Worm (Caenorhabditis elegans) whole organism, young adult: Measurements from ENCODE around the gene Y41E3.1.
"Not testable (repeated sequence)": the region's sequence is repeated elsewhere in the genome, so short reads cannot be mapped to it uniquely, and the experiment has no call there.

Experiments
- B0035.1 ChIP-seq: sonication (generic microtip); optimal IDR thresholded peaks from 2 replicates; lab custom pipeline; 2016; ENCODE audit warnings: missing genetic modification characterization, mild to moderate bottlenecking, missing compliant biosample characterization, missing genotype, missing genetic modification reagents
- B0261.1 ChIP-seq: sonication (generic microtip); optimal IDR thresholded peaks from 2 replicates; lab custom pipeline; 2016; ENCODE audit warnings: mild to moderate bottlenecking, missing genetic modification characterization, moderate library complexity, missing compliant biosample characterization
- F23B12.7 ChIP-seq: sonication (generic microtip); optimal IDR thresholded peaks from 2 replicates; lab custom pipeline; 2017; ENCODE audit warnings: missing genetic modification characterization, mild to moderate bottlenecking, missing compliant biosample characterization, antibody characterized with exemption, moderate library complexity; ENCODE audit not compliant: insufficient read depth
- F37B4.10 ChIP-seq: fragments of 200-800 bp; sonication (Bioruptor generic); IDR thresholded peaks from 2 replicates; pipeline ENCODE4 v1.3.6; 2022; ENCODE audit warnings: missing genetic modification characterization, missing compliant biosample characterization
- T07F8.4 ChIP-seq: sonication (generic microtip); optimal IDR thresholded peaks from 2 replicates; lab custom pipeline; 2016; ENCODE audit warnings: mild to moderate bottlenecking, missing genetic modification characterization, moderate library complexity, missing compliant biosample characterization
- Y67H2A.10 ChIP-seq: fragments of 200-800 bp; sonication (Bioruptor generic); conservative IDR thresholded peaks from 2 replicates; pipeline ENCODE4 v1.3.6; 2022; ENCODE audit warnings: missing genetic modification reagents, missing genetic modification characterization, missing compliant biosample characterization
- Y79H2A.3 ChIP-seq: fragments of 200-800 bp; sonication (Bioruptor generic); conservative IDR thresholded peaks from 2 replicates; pipeline ENCODE4 v1.3.6; 2022; ENCODE audit warnings: missing genetic modification reagents, missing genetic modification characterization, missing compliant biosample characterization
- ama-1 ChIP-seq, 3 experiments: fragments of 150-350 bp in 1 of 3; sonication (generic microtip) in 2 of 3; optimal IDR thresholded peaks; 2 replicates each; lab custom pipeline; 2014 to 2018; ENCODE audit warnings: missing biosample characterization in 2 of 3, missing genetic modification characterization in 2 of 3, missing genetic modification reagents in 2 of 3
- aptf-2 ChIP-seq: fragments of 200-800 bp; sonication (Bioruptor generic); conservative IDR thresholded peaks from 2 replicates; pipeline ENCODE4 v1.3.6; 2022; ENCODE audit warnings: missing genetic modification reagents, missing genetic modification characterization, missing compliant biosample characterization
- aptf-3 ChIP-seq: fragments of 200-800 bp; sonication (Bioruptor generic); IDR thresholded peaks from 2 replicates; pipeline ENCODE4 v1.3.6; 2022; ENCODE audit warnings: missing genetic modification characterization, missing compliant biosample characterization
- attf-3 ChIP-seq: fragments of 200-800 bp; sonication (Bioruptor generic); conservative IDR thresholded peaks from 2 replicates; pipeline ENCODE4 v1.3.6; 2022; ENCODE audit warnings: missing genetic modification reagents, missing genetic modification characterization, missing compliant biosample characterization
- attf-5 ChIP-seq: fragments of 200-800 bp; sonication (Bioruptor generic); optimal IDR thresholded peaks from 2 replicates; lab custom pipeline; 2018; ENCODE audit warnings: mild to moderate bottlenecking, missing genetic modification characterization, missing compliant biosample characterization
- attf-6 ChIP-seq: fragments of 200-800 bp; sonication (Bioruptor generic); IDR thresholded peaks from 2 replicates; pipeline ENCODE4 v1.3.6; 2022; ENCODE audit warnings: missing genetic modification reagents, missing genetic modification characterization, missing compliant biosample characterization
- cebp-2 ChIP-seq: fragments of 200-800 bp; sonication (Bioruptor generic); IDR thresholded peaks from 2 replicates; pipeline ENCODE4 v1.3.6; 2022; ENCODE audit warnings: missing genetic modification characterization, missing compliant biosample characterization
- ceh-27 ChIP-seq: fragments of 200-800 bp; sonication (Bioruptor generic); optimal IDR thresholded peaks from 2 replicates; lab custom pipeline; 2018; ENCODE audit warnings: mild to moderate bottlenecking, missing genetic modification characterization, moderate library complexity, missing compliant biosample characterization
- ceh-40 ChIP-seq: fragments of 200-800 bp; sonication (Bioruptor generic); IDR thresholded peaks from 2 replicates; pipeline ENCODE4 v1.3.6; 2022; ENCODE audit warnings: missing genetic modification characterization, missing compliant biosample characterization
- ceh-58 ChIP-seq: fragments of 200-800 bp; sonication (Bioruptor generic); IDR thresholded peaks from 2 replicates; pipeline ENCODE4 v1.3.6; 2022; ENCODE audit warnings: missing genetic modification characterization, missing compliant biosample characterization
- ceh-91 ChIP-seq: fragments of 200-800 bp; sonication (Bioruptor generic); IDR thresholded peaks from 2 replicates; pipeline ENCODE4 v1.3.6; 2022; ENCODE audit warnings: missing genetic modification reagents, missing genetic modification characterization, missing compliant biosample characterization
- dpl-1 ChIP-seq: fragments of 150-350 bp; optimal IDR thresholded peaks from 2 replicates; lab custom pipeline; 2014; ENCODE audit warnings: missing biosample characterization, missing genetic modification reagents, missing genetic modification characterization
- efl-1 ChIP-seq: fragments of 150-350 bp; optimal IDR thresholded peaks from 2 replicates; lab custom pipeline; 2014; ENCODE audit warnings: missing biosample characterization, missing genetic modification reagents, missing genetic modification characterization
- egl-18 ChIP-seq: fragments of 200-800 bp; sonication (Bioruptor generic); IDR thresholded peaks from 2 replicates; pipeline ENCODE4 v1.3.6; 2022; ENCODE audit warnings: missing genetic modification reagents, missing genetic modification characterization, missing compliant biosample characterization
- ets-4 ChIP-seq: fragments of 200-800 bp; sonication (Bioruptor generic); optimal IDR thresholded peaks from 2 replicates; lab custom pipeline; 2018; ENCODE audit warnings: mild to moderate bottlenecking, missing genetic modification characterization, missing compliant biosample characterization
- him-1 ChIP-seq: sonication (generic microtip); optimal IDR thresholded peaks from 2 replicates; lab custom pipeline; 2016; ENCODE audit warnings: missing genotype, missing genetic modification reagents, missing genetic modification characterization, missing compliant biosample characterization
- hmg-1.2 ChIP-seq: fragments of 200-800 bp; sonication (Bioruptor generic); IDR thresholded peaks from 2 replicates; pipeline ENCODE4 v1.3.6; 2022; ENCODE audit warnings: missing genetic modification reagents, missing genetic modification characterization, missing compliant biosample characterization
- hrde-1 ChIP-seq: sonication (generic microtip); optimal IDR thresholded peaks from 2 replicates; lab custom pipeline; 2016; ENCODE audit warnings: missing genetic modification characterization, mild to moderate bottlenecking, missing compliant biosample characterization, moderate library complexity, missing genotype, missing genetic modification reagents, borderline replicate concordance
- let-526 ChIP-seq: fragments of 200-800 bp; sonication (Bioruptor generic); IDR thresholded peaks from 2 replicates; pipeline ENCODE4 v1.3.6; 2022; ENCODE audit warnings: missing genetic modification reagents, missing genetic modification characterization, missing compliant biosample characterization
- lin-35 ChIP-seq, 3 experiments: fragments of 150-350 bp in 2 of 3; sonication (generic microtip) in 1 of 3; optimal IDR thresholded peaks; 2 replicates each; lab custom pipeline; 2014 to 2018; ENCODE audit warnings: missing biosample characterization in 3 of 3, missing genetic modification characterization in 3 of 3, missing genetic modification reagents in 3 of 3
- lin-54 ChIP-seq: fragments of 200-800 bp; sonication (Bioruptor generic); optimal IDR thresholded peaks from 2 replicates; lab custom pipeline; 2018; ENCODE audit warnings: mild to moderate bottlenecking, missing genetic modification characterization, missing compliant biosample characterization
- madf-6 ChIP-seq: fragments of 200-800 bp; sonication (Bioruptor generic); IDR thresholded peaks from 2 replicates; pipeline ENCODE4 v1.3.6; 2022; ENCODE audit warnings: missing genetic modification reagents, missing genetic modification characterization, missing compliant biosample characterization
- mes-4 ChIP-seq: sonication (generic microtip); optimal IDR thresholded peaks from 2 replicates; lab custom pipeline; 2016; ENCODE audit warnings: missing genotype, missing genetic modification characterization, missing compliant biosample characterization
- nfya-2 ChIP-seq: fragments of 200-800 bp; sonication (Bioruptor generic); IDR thresholded peaks from 2 replicates; pipeline ENCODE4 v1.3.6; 2022; ENCODE audit warnings: missing genetic modification reagents, missing genetic modification characterization, missing compliant biosample characterization
- rcor-1 ChIP-seq: fragments of 200-800 bp; sonication (Bioruptor generic); IDR thresholded peaks from 2 replicates; pipeline ENCODE4 v1.3.6; 2022; ENCODE audit warnings: missing genetic modification reagents, missing genetic modification characterization, missing compliant biosample characterization
- repo-1 ChIP-seq: sonication (generic microtip); optimal IDR thresholded peaks from 2 replicates; lab custom pipeline; 2017; ENCODE audit warnings: mild to moderate bottlenecking, missing genetic modification characterization, missing compliant biosample characterization
- snpc-1.1 ChIP-seq: sonication (generic microtip); optimal IDR thresholded peaks from 2 replicates; lab custom pipeline; 2017; ENCODE audit warnings: missing genetic modification characterization, mild to moderate bottlenecking, missing compliant biosample characterization, antibody characterized with exemption, moderate library complexity, missing genotype, missing genetic modification reagents; ENCODE audit not compliant: insufficient read depth
- snpc-4 ChIP-seq, 5 experiments: fragments of 150-350 bp in 1 of 5; sonication (generic microtip) in 4 of 5; optimal IDR thresholded peaks; 2 replicates each; lab custom pipeline; 2014 to 2018; ENCODE audit warnings: missing genetic modification characterization in 5 of 5, missing biosample characterization in 3 of 5, antibody characterized with exemption in 2 of 5, mild to moderate bottlenecking in 2 of 5, missing compliant biosample characterization in 2 of 5, missing genotype in 2 of 5, moderate library complexity in 2 of 5, missing genetic modification reagents in 1 of 5
- sptf-2 ChIP-seq: fragments of 200-800 bp; sonication (Bioruptor generic); optimal IDR thresholded peaks from 2 replicates; lab custom pipeline; 2018; ENCODE audit warnings: mild to moderate bottlenecking, missing genetic modification characterization, missing compliant biosample characterization
- unc-130 ChIP-seq: sonication (generic microtip); optimal IDR thresholded peaks from 2 replicates; lab custom pipeline; 2016; ENCODE audit warnings: missing genetic modification reagents, missing genetic modification characterization, missing compliant biosample characterization
- zim-3 ChIP-seq: sonication (generic microtip); optimal IDR thresholded peaks from 2 replicates; lab custom pipeline; 2017; ENCODE audit warnings: mild to moderate bottlenecking, missing genetic modification characterization, moderate library complexity, missing compliant biosample characterization
- ztf-22 ChIP-seq: fragments of 200-800 bp; sonication (Bioruptor generic); optimal IDR thresholded peaks from 2 replicates; lab custom pipeline; 2018; ENCODE audit warnings: mild to moderate bottlenecking, missing genetic modification characterization, moderate library complexity, missing compliant biosample characterization

The Y41E3.1 gene

DNA sequence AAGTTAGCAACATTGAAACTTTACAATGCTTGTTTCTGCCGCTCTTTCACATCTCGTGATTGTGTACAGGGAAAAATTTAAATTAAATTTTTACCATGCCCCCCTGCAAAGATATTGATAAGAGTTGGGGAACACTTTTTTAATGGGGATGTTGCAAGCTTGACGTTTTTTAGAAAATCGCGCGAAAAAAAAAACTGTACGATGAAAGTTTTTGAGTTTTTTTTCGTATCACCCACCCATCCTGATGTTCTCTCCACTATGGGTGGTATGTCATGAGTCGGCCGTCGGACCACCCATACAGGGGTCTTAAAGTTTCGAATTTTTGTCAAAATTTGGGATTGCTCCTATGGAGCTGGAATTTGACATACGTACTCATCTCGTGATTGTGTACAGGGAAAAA lies 9.6 kb downstream of the Y41E3.1 start:
- TF ChIP-seq snpc-4 (GFP tag; optimal IDR thresholded peaks at IDR 0.05; lab: Kevin White, UChicago): no peak
- peak in 1 of 4 experiments; percentile 44 for TF ChIP-seq snpc-4 (tag; optimal IDR thresholded peaks at IDR 0.05; lab: Kevin White, UChicago)
- peak; percentile 83 for TF ChIP-seq attf-6 (GFP tag; lab: Robert Waterston, UW)
- no peak for TF ChIP-seq attf-5 (GFP tag; lab: Kevin White, UChicago)
- TF ChIP-seq, all 124 proteins: peak for 2

DNA sequence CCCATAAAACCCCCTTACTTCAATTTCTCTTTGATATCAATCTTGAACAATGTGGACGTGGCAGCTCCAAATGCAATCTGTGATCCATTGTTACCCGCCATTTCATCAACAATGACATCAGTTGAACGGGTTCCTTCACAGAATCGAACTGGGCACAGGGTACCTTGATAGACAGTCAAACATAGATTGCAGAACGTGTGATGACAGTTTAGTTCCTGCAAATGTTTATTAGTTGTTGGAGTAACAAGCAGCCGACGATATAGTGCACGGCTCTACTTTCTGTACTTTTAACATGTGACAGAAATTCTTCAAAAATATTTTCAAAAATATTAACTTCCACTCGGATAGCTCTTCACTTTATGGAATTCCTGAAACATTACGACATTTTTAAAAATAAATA lies 14.4 kb downstream of the Y41E3.1 start, which contains the start of gene Y57G11C.48:
Y57G11C.48 (minus strand) TSS at position 101 of the 400 bp plus-strand sequence.
- TF ChIP-seq ceh-91 (GFP tag; lab: Robert Waterston, UW): no peak
- TF ChIP-seq attf-6 (GFP tag; lab: Robert Waterston, UW): peak; percentile 17; the same call in 1 of the 2 replicates

ce11 chrIV:14938596-14938995 lies 20.1 kb downstream of the Y41E3.1 start, which contains the start of gene Y57G11C.30:
Y57G11C.30 (plus strand) TSS chrIV:14938896.
- TF ChIP-seq dpl-1; Y67H2A.10 (GFP tag; lab: Robert Waterston, UW); attf-3 (GFP tag; lab: Robert Waterston, UW): not testable (repeated sequence)
- TF ChIP-seq, all 124 proteins: peak for 0; not testable (repeated sequence) for 124

ce11 chrIV:14937017-14937416 lies 21.7 kb downstream of the Y41E3.1 start, which contains the start of gene Y57G11C.1144:
Y57G11C.1144 (plus strand) TSS chrIV:14937317.
- TF ChIP-seq attf-3 (GFP tag; lab: Robert Waterston, UW) (no peak), lin-54 (no peak), zim-3 (tag; lab: Kevin White, UChicago) (no peak), hrde-1 (tag; lab: Kevin White, UChicago) (no peak), rcor-1 (GFP tag; lab: Robert Waterston, UW) (no peak), ceh-40 (GFP tag; lab: Robert Waterston, UW) (no peak), T07F8.4 (tag; lab: Kevin White, UChicago) (no peak), madf-6 (no peak), ets-4 (GFP tag; lab: Kevin White, UChicago) (no peak), B0035.1 (tag; lab: Kevin White, UChicago) (no peak), efl-1 (GFP tag; lab: Kevin White, UChicago) (no peak)

DNA sequence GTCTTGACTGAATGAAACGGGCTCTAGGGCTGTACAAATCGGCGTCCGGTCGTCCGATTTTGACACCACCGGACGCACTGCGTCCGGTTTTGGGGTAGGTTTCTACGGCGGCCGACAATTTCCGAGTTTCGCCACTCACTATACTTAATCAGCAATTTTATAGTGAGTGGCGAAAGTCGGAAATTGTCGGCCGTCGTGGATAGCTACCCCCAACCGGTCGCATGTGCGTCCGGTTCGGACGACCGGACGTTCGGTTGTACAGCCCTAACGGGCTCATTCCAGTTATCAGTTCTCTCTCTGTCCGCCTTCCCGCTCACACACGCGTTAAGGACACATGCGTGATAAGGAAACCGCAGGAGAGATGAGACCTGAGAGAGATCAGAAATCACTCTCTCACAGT lies 26.0 kb downstream of the Y41E3.1 start, which contains the start of gene Y57G11C.1131:
Y57G11C.1131 (plus strand) TSS at position 333 of the 400 bp plus-strand sequence.
- no peak for TF ChIP-seq mes-4 (tag; lab: Kevin White, UChicago)
- no peak for TF ChIP-seq B0261.1 (tag; lab: Kevin White, UChicago)
- TF ChIP-seq hmg-1.2: peak; percentile 57
- TF ChIP-seq him-1 (tag; lab: Kevin White, UChicago): no peak
- TF ChIP-seq attf-6 (GFP tag; lab: Robert Waterston, UW): peak; percentile 89
- TF ChIP-seq ets-4 (GFP tag; lab: Kevin White, UChicago): no peak
- no peak; the same call in 1 of the 2 replicates for TF ChIP-seq cebp-2 (GFP tag; lab: Robert Waterston, UW)
- no peak for TF ChIP-seq efl-1 (GFP tag; lab: Kevin White, UChicago)
- no peak for TF ChIP-seq sptf-2
- no peak for TF ChIP-seq aptf-3 (GFP tag; lab: Robert Waterston, UW)
- TF ChIP-seq ztf-22: no peak
- no peak for TF ChIP-seq F23B12.7 (tag; lab: Kevin White, UChicago)
- TF ChIP-seq let-526: no peak
- TF ChIP-seq ceh-27: no peak
- no peak for TF ChIP-seq aptf-2
- no peak for TF ChIP-seq ama-1 (optimal IDR thresholded peaks at IDR 0.05; lab: Kevin White, UChicago)
- TF ChIP-seq ama-1 (GFP tag; optimal IDR thresholded peaks at IDR 0.05; lab: Kevin White, UChicago): no peak
- TF ChIP-seq ceh-58 (GFP tag; lab: Robert Waterston, UW): no peak
- no peak for TF ChIP-seq F37B4.10 (GFP tag; lab: Robert Waterston, UW)
- no peak for TF ChIP-seq lin-35 (GFP tag; optimal IDR thresholded peaks at IDR 0.05; lab: Kevin White, UChicago)
- TF ChIP-seq egl-18 (GFP tag; lab: Robert Waterston, UW): no peak
- peak; percentile 73 for TF ChIP-seq snpc-1.1
- TF ChIP-seq snpc-4 (GFP tag; optimal IDR thresholded peaks at IDR 0.05; lab: Kevin White, UChicago): peak; percentile 84
- TF ChIP-seq snpc-4 (tag; optimal IDR thresholded peaks at IDR 0.05; lab: Kevin White, UChicago): peak; percentile 48 to 97 (median 90)
- no peak for TF ChIP-seq nfya-2 (GFP tag; lab: Robert Waterston, UW)
- TF ChIP-seq repo-1 (tag; lab: Kevin White, UChicago): no peak
- no peak for TF ChIP-seq unc-130 (GFP tag; lab: Kevin White, UChicago)
- no peak for TF ChIP-seq Y79H2A.3 (GFP tag; lab: Robert Waterston, UW)
